Worm (Caenorhabditis elegans) whole organism, L2 larva: Measurements from ENCODE around the gene athp-2.

Source experiments
- ceh-16 ChIP-seq: fragments of 150-350 bp; optimal IDR thresholded peaks from 2 replicates; lab custom pipeline; 2014; ENCODE audit warnings: missing biosample characterization, missing genetic modification characterization
- nhr-10 ChIP-seq: sonication (generic microtip); optimal IDR thresholded peaks from 2 replicates; lab custom pipeline; 2017; ENCODE audit warnings: missing biosample characterization, missing genetic modification characterization
- nhr-12 ChIP-seq: fragments of 150-350 bp; optimal IDR thresholded peaks from 2 replicates; lab custom pipeline; 2014; ENCODE audit warnings: missing biosample characterization, missing genetic modification characterization
- nhr-25 ChIP-seq: fragments of 150-350 bp; sonication (generic microtip); optimal IDR thresholded peaks from 3 replicates; lab custom pipeline; 2014; ENCODE audit warnings: missing biosample characterization, missing genetic modification characterization

ce11 chrII:4299227-4299703, 40.7 kb upstream of the athp-2 start, which contains the start of gene sco-1:
- peak; percentile 96 for TF ChIP-seq nhr-25 (tag; lab: Kevin White, UChicago)
- peak; percentile 34 for TF ChIP-seq nhr-12 (tag; lab: Kevin White, UChicago)
- peak; percentile 49 for TF ChIP-seq nhr-10 (tag; lab: Kevin White, UChicago)
- peak; percentile 95 for TF ChIP-seq ceh-16 (tag; lab: Kevin White, UChicago)
